Fruit fly (Drosophila melanogaster): ENCODE data around the gene CG10026.

The CG10026 gene

dm6 chr2L:19442627-19443026 lies 11.4 kb upstream of the CG10026 start, which contains the start of gene CG10237:
Gene CG10237 (minus strand): TSS chr2L:19442727.
- no peak for TF ChIP-seq Doc3 (GFP tag; IDR thresholded peaks at IDR 0.05; ENCODE audit: partially characterized antibody)
- TF ChIP-seq repo (GFP tag; optimal IDR thresholded peaks at IDR 0.05): no peak
- TF ChIP-seq Lhr (GFP tag; optimal IDR thresholded peaks at IDR 0.05): no peak
- no peak for TF ChIP-seq cad (GFP tag; optimal IDR thresholded peaks at IDR 0.05)
- TF ChIP-seq ci (GFP tag; IDR thresholded peaks at IDR 0.05): 0 out of 3 replicates have a peak, but pooled peaks have one; percentile 39
- no peak for TF ChIP-seq otp (GFP tag; IDR thresholded peaks at IDR 0.05)
- TF ChIP-seq D19A (tag; optimal IDR thresholded peaks at IDR 0.05): no peak
- TF ChIP-seq CG6813 (GFP tag; optimal IDR thresholded peaks at IDR 0.05): no peak
- TF ChIP-seq CG10654 (GFP tag; optimal IDR thresholded peaks at IDR 0.05): no peak
- TF ChIP-seq Drgx (GFP tag; IDR thresholded peaks at IDR 0.05): no peak
- TF ChIP-seq wor (GFP tag; IDR thresholded peaks at IDR 0.05): no peak
- TF ChIP-seq Med (GFP tag): peak; percentile 47
- no peak for TF ChIP-seq CG31388 (GFP tag; optimal IDR thresholded peaks at IDR 0.05)

- TF ChIP-seq D19A (tag; optimal IDR thresholded peaks at IDR 0.05): peak; percentile 66
- TF ChIP-seq eve (GFP tag; optimal IDR thresholded peaks at IDR 0.05): peak in 1 of 2 experiments; percentile 81
- peak; percentile 99 for TF ChIP-seq CG10267 (tag; optimal IDR thresholded peaks at IDR 0.05)
- TF ChIP-seq CG15269 (tag; optimal IDR thresholded peaks at IDR 0.05): peak; percentile 88
- TF ChIP-seq ind (GFP tag; optimal IDR thresholded peaks at IDR 0.05): peak; percentile 97
- peak; percentile 41 for TF ChIP-seq Hand (GFP tag; optimal IDR thresholded peaks at IDR 0.05)
- peak; percentile 95 for TF ChIP-seq CG12659 (GFP tag; optimal IDR thresholded peaks at IDR 0.05)
- peak; percentile 96 for TF ChIP-seq CG12942 (GFP tag; optimal IDR thresholded peaks at IDR 0.05)
- TF ChIP-seq eyg (GFP tag; optimal IDR thresholded peaks at IDR 0.05): peak; percentile 84
- TF ChIP-seq PHDP (tag; optimal IDR thresholded peaks at IDR 0.05): peak; percentile 86
- peak; percentile 64; the same call in 1 of the 2 replicates for TF ChIP-seq sim (GFP tag; IDR thresholded peaks at IDR 0.05)
- TF ChIP-seq Abd-B (GFP tag; optimal IDR thresholded peaks at IDR 0.05): peak; percentile 94
- TF ChIP-seq Xrp1 (GFP tag; IDR thresholded peaks at IDR 0.05): peak; percentile 94
- no peak for TF ChIP-seq z (GFP tag; IDR thresholded peaks at IDR 0.05)
- peak; percentile 89 for TF ChIP-seq dmrt11E (tag; optimal IDR thresholded peaks at IDR 0.05)
- peak; percentile 85; the same call in 2 of the 3 replicates for TF ChIP-seq jigr1 (GFP tag; IDR thresholded peaks at IDR 0.05)
- peak; percentile 95 for TF ChIP-seq chn (GFP tag; optimal IDR thresholded peaks at IDR 0.05)
- no peak for TF ChIP-seq Sox100B (GFP tag; optimal IDR thresholded peaks at IDR 0.05)
- TF ChIP-seq wor (GFP tag; IDR thresholded peaks at IDR 0.05): peak; percentile 89
- TF ChIP-seq CG15514 (GFP tag; optimal IDR thresholded peaks at IDR 0.05): peak; percentile 85
- TF ChIP-seq Dp (GFP tag; optimal IDR thresholded peaks at IDR 0.05): peak; percentile 67
- TF ChIP-seq sna (GFP tag; IDR thresholded peaks at IDR 0.05; ENCODE audit: partially characterized antibody): no peak; the same call in 1 of the 2 replicates
- peak; percentile 82 for TF ChIP-seq ewg (GFP tag; optimal IDR thresholded peaks at IDR 0.05)
- TF ChIP-seq NFAT (GFP tag; IDR thresholded peaks at IDR 0.05): peak; percentile 93
- peak; percentile 86 for TF ChIP-seq CG34376 (GFP tag; optimal IDR thresholded peaks at IDR 0.05)
- TF ChIP-seq ro (GFP tag; IDR thresholded peaks at IDR 0.05): peak; percentile 70
- peak; percentile 92 for TF ChIP-seq grau (tag; optimal IDR thresholded peaks at IDR 0.05)
- peak; percentile 65 for TF ChIP-seq CG8281 (tag; optimal IDR thresholded peaks at IDR 0.05)
- TF ChIP-seq Hr78 (GFP tag; optimal IDR thresholded peaks at IDR 0.05): no peak
- TF ChIP-seq Doc2 (GFP tag; IDR thresholded peaks at IDR 0.05): peak; percentile 83
- peak; percentile 95 for TF ChIP-seq maf-S (GFP tag; optimal IDR thresholded peaks at IDR 0.05)
- TF ChIP-seq CG17186 (GFP tag; optimal IDR thresholded peaks at IDR 0.05): peak; percentile 84
- TF ChIP-seq CG7963 (GFP tag; IDR thresholded peaks at IDR 0.05; ENCODE audit: partially characterized antibody): no peak
- TF ChIP-seq CG1233 (GFP tag; optimal IDR thresholded peaks at IDR 0.05): peak; percentile 83
- peak; percentile 86 for TF ChIP-seq seq (GFP tag; IDR thresholded peaks at IDR 0.05)
- peak; percentile 93 for TF ChIP-seq Gug (GFP tag; IDR thresholded peaks at IDR 0.05)
- TF ChIP-seq Nf-YC (tag; optimal IDR thresholded peaks at IDR 0.05): peak; percentile 83
- no peak for TF ChIP-seq nau (GFP tag; optimal IDR thresholded peaks at IDR 0.05)
These were observed 9.3 kb upstream of the CG10026 start, which contains the start of gene Hs2st for dm6 chr2L:19444734-19445140. Gene Hs2st (minus strand): TSS chr2L:19444750.
